Worm (Caenorhabditis elegans) whole organism, L4 larva: ENCODE measurements around the gene ZK666.11.

Experiments
- D1046.2 ChIP-seq: fragments of 200-800 bp; sonication (Bioruptor generic); IDR thresholded peaks from 2 replicates; pipeline ENCODE4 v1.3.6; 2022; ENCODE audit warnings: missing genetic modification characterization, missing compliant biosample characterization
- F37D6.2 ChIP-seq: sonication (generic microtip); optimal IDR thresholded peaks from 2 replicates; lab custom pipeline; 2016; ENCODE audit warnings: mild to moderate bottlenecking, missing genetic modification characterization, missing compliant biosample characterization
- T20F7.1 ChIP-seq: fragments of 200-800 bp; sonication (Bioruptor generic); optimal IDR thresholded peaks from 2 replicates; lab custom pipeline; 2018; ENCODE audit warnings: mild to moderate bottlenecking, missing genetic modification characterization, missing compliant biosample characterization
- ZK337.2 ChIP-seq: fragments of 200-800 bp; sonication (Bioruptor generic); IDR thresholded peaks from 2 replicates; pipeline ENCODE4 v1.3.6; 2022; ENCODE audit warnings: missing genetic modification reagents, missing genetic modification characterization, missing compliant biosample characterization
- aha-1 ChIP-seq: fragments of 150-350 bp; peaks from one replicate; lab custom pipeline; 2014; ENCODE audit warnings: missing biosample characterization, missing genetic modification characterization
- arid-1 ChIP-seq: fragments of 200-800 bp; sonication (Bioruptor generic); conservative IDR thresholded peaks from 2 replicates; pipeline ENCODE4 v1.3.6; 2022; ENCODE audit warnings: missing genetic modification reagents, missing genetic modification characterization, missing compliant biosample characterization
- attf-4 ChIP-seq: sonication (generic microtip); optimal IDR thresholded peaks from 3 replicates; lab custom pipeline; 2017; ENCODE audit warnings: missing biosample characterization, missing genetic modification characterization
- ceh-32 ChIP-seq: sonication (generic microtip); optimal IDR thresholded peaks from 2 replicates; lab custom pipeline; 2016; ENCODE audit warnings: mild to moderate bottlenecking, missing genetic modification characterization, missing compliant biosample characterization; ENCODE audit not compliant: poor library complexity
- ceh-44 ChIP-seq: fragments of 200-800 bp; sonication (Bioruptor generic); IDR thresholded peaks from 2 replicates; pipeline ENCODE4 v1.3.6; 2022; ENCODE audit warnings: missing genetic modification reagents, missing genetic modification characterization, missing compliant biosample characterization
- ceh-82 ChIP-seq: sonication (generic microtip); optimal IDR thresholded peaks from 2 replicates; lab custom pipeline; 2017; ENCODE audit warnings: missing biosample characterization, missing genetic modification characterization
- daf-16 ChIP-seq, 3 experiments: sonication (generic microtip); optimal IDR thresholded peaks; 2 replicates each; lab custom pipeline; 2016 to 2017; ENCODE audit warnings: missing genetic modification characterization in 3 of 3, missing genetic modification reagents in 3 of 3, mild to moderate bottlenecking in 2 of 3, missing compliant biosample characterization in 2 of 3, missing biosample characterization in 1 of 3, moderate library complexity in 1 of 3
- dmd-6 ChIP-seq: fragments of 200-800 bp; sonication (Bioruptor generic); IDR thresholded peaks from 2 replicates; pipeline ENCODE4 v1.3.6; 2022; ENCODE audit warnings: missing genetic modification reagents, missing genetic modification characterization, missing compliant biosample characterization
- dmd-8 ChIP-seq: fragments of 200-800 bp; sonication (Bioruptor generic); IDR thresholded peaks from 2 replicates; pipeline ENCODE4 v1.3.6; 2022; ENCODE audit warnings: missing genetic modification characterization, missing compliant biosample characterization
- egl-43 ChIP-seq: fragments of 200-800 bp; sonication (Bioruptor generic); IDR thresholded peaks from 2 replicates; pipeline ENCODE4 v1.3.6; 2022; ENCODE audit warnings: missing genetic modification reagents, missing genetic modification characterization, missing compliant biosample characterization
- hif-1 ChIP-seq, 2 experiments: sonication (generic microtip); optimal IDR thresholded peaks; 2 replicates each; lab custom pipeline; 2016 to 2017; ENCODE audit warnings: missing compliant biosample characterization in 2 of 2, missing genetic modification characterization in 2 of 2, missing genetic modification reagents in 2 of 2, missing genotype in 2 of 2, mild to moderate bottlenecking in 1 of 2
- hlh-11 ChIP-seq: fragments of 200-800 bp; sonication (Bioruptor generic); optimal IDR thresholded peaks from 2 replicates; lab custom pipeline; 2018; ENCODE audit warnings: mild to moderate bottlenecking, missing genetic modification characterization, missing compliant biosample characterization
- jun-1 ChIP-seq: fragments of 150-350 bp; optimal IDR thresholded peaks from 2 replicates; lab custom pipeline; 2014; ENCODE audit warnings: missing biosample characterization, missing genetic modification reagents, missing genetic modification characterization
- lin-1 ChIP-seq: fragments of 200-800 bp; sonication (Bioruptor generic); IDR thresholded peaks from 2 replicates; pipeline ENCODE4 v1.3.6; 2022; ENCODE audit warnings: missing genetic modification reagents, missing genetic modification characterization, missing compliant biosample characterization
- lin-13 ChIP-seq: fragments of 150-350 bp; optimal IDR thresholded peaks from 2 replicates; lab custom pipeline; 2014; ENCODE audit warnings: missing biosample characterization, missing genetic modification reagents, missing genetic modification characterization
- lin-39 ChIP-seq: fragments of 150-350 bp; optimal IDR thresholded peaks from 2 replicates; lab custom pipeline; 2014; ENCODE audit warnings: missing biosample characterization, missing genetic modification reagents, missing genetic modification characterization
- mxl-2 ChIP-seq: fragments of 200-800 bp; sonication (Bioruptor generic); conservative IDR thresholded peaks from 2 replicates; pipeline ENCODE4 v1.3.6; 2022; ENCODE audit warnings: missing genetic modification reagents, missing genetic modification characterization, missing compliant biosample characterization
- nhr-102 ChIP-seq: sonication (generic microtip); optimal IDR thresholded peaks from 2 replicates; lab custom pipeline; 2016; ENCODE audit warnings: mild to moderate bottlenecking, missing genetic modification characterization, moderate library complexity, missing compliant biosample characterization
- nhr-237 ChIP-seq: sonication (generic microtip); optimal IDR thresholded peaks from 2 replicates; lab custom pipeline; 2017; ENCODE audit warnings: missing biosample characterization, missing genetic modification characterization
- nhr-25 ChIP-seq: sonication (generic microtip); optimal IDR thresholded peaks from 2 replicates; lab custom pipeline; 2017; ENCODE audit warnings: missing genetic modification characterization, mild to moderate bottlenecking, missing compliant biosample characterization, antibody characterized with exemption, moderate library complexity, borderline replicate concordance; ENCODE audit not compliant: insufficient read depth
- nhr-28 ChIP-seq: fragments of 150-350 bp; optimal IDR thresholded peaks from 2 replicates; lab custom pipeline; 2014; ENCODE audit warnings: missing biosample characterization, missing genetic modification characterization
- pha-4 ChIP-seq, 2 experiments: fragments of 150-350 bp in 1 of 2; fragments of 200-800 bp in 1 of 2; sonication (Bioruptor generic) in 1 of 2; IDR thresholded peaks in 1 of 2; optimal IDR thresholded peaks in 1 of 2; 2 replicates each; pipeline versions ENCODE4 v1.3.6 to Lab custom; 2014 to 2022; ENCODE audit warnings: missing genetic modification characterization in 2 of 2, missing genetic modification reagents in 2 of 2, missing biosample characterization in 1 of 2, missing compliant biosample characterization in 1 of 2
- php-3 ChIP-seq: fragments of 200-800 bp; sonication (Bioruptor generic); IDR thresholded peaks from 2 replicates; pipeline ENCODE4 v1.3.6; 2022; ENCODE audit warnings: missing genetic modification reagents, missing genetic modification characterization, missing compliant biosample characterization
- pqm-1 ChIP-seq: sonication (generic microtip); optimal IDR thresholded peaks from 2 replicates; lab custom pipeline; 2017; ENCODE audit warnings: missing biosample characterization, missing genetic modification characterization
- sdz-12 ChIP-seq: fragments of 200-800 bp; sonication (Bioruptor generic); optimal IDR thresholded peaks from 2 replicates; lab custom pipeline; 2018; ENCODE audit warnings: mild to moderate bottlenecking, missing genetic modification characterization, missing compliant biosample characterization
- set-16 ChIP-seq: fragments of 200-800 bp; sonication (Bioruptor generic); IDR thresholded peaks from 2 replicates; pipeline ENCODE4 v1.3.6; 2022; ENCODE audit warnings: missing genetic modification reagents, missing genetic modification characterization, missing compliant biosample characterization
- unc-130 ChIP-seq: sonication (generic microtip); optimal IDR thresholded peaks from 2 replicates; lab custom pipeline; 2016; ENCODE audit warnings: missing genetic modification reagents, missing genetic modification characterization, missing compliant biosample characterization
- unc-62 ChIP-seq, 3 experiments: fragments of 150-350 bp in 1 of 3; sonication (generic microtip); optimal IDR thresholded peaks in 2 of 3; peaks in 1 of 3; 1 replicate in 1 of 3; 2 replicates in 2 of 3; lab custom pipeline; 2014 to 2017; ENCODE audit warnings: missing biosample characterization in 3 of 3, missing genetic modification characterization in 3 of 3, missing genetic modification reagents in 3 of 3, missing genotype in 1 of 3
- zag-1 ChIP-seq: fragments of 150-350 bp; optimal IDR thresholded peaks from 2 replicates; lab custom pipeline; 2014; ENCODE audit warnings: missing biosample characterization, missing genetic modification characterization
- zfp-3 ChIP-seq: fragments of 200-800 bp; sonication (Bioruptor generic); conservative IDR thresholded peaks from 2 replicates; pipeline ENCODE4 v1.3.6; 2022; ENCODE audit warnings: missing genetic modification reagents, missing genetic modification characterization, missing compliant biosample characterization
- zip-11 ChIP-seq: fragments of 200-800 bp; sonication (Bioruptor generic); IDR thresholded peaks from 2 replicates; pipeline ENCODE4 v1.3.6; 2022; ENCODE audit warnings: missing genetic modification characterization, missing compliant biosample characterization
- ztf-7 ChIP-seq: fragments of 150-350 bp; optimal IDR thresholded peaks from 2 replicates; lab custom pipeline; 2014; ENCODE audit warnings: missing biosample characterization, missing genetic modification characterization

The ZK666.11 gene

ce11 chrII:10482899-10483298 lies 577 bp downstream of the ZK666.11 start (continued):
- TF ChIP-seq attf-4 (tag; lab: Kevin White, UChicago) (no peak), ztf-7 (no peak), mxl-2 (GFP tag; lab: Robert Waterston, UW) (no peak), unc-130 (GFP tag; lab: Kevin White, UChicago) (no peak), hif-1 (tag; optimal IDR thresholded peaks at IDR 0.05; lab: Kevin White, UChicago) (peak in 1 of 2 experiments; percentile 84), zfp-3 (GFP tag; lab: Robert Waterston, UW) (no peak), egl-43 (GFP tag; lab: Robert Waterston, UW) (no peak), nhr-28 (peak; percentile 61), nhr-25 (tag; lab: Kevin White, UChicago) (no peak), ceh-32 (tag; lab: Kevin White, UChicago) (no peak), D1046.2 (GFP tag; lab: Robert Waterston, UW) (no peak), arid-1 (GFP tag; lab: Robert Waterston, UW) (no peak), lin-1 (GFP tag; lab: Robert Waterston, UW) (no peak), zip-11 (GFP tag; lab: Robert Waterston, UW) (no peak), zag-1 (tag; lab: Kevin White, UChicago) (no peak), ceh-82 (tag; lab: Kevin White, UChicago) (no peak), F37D6.2 (tag; lab: Kevin White, UChicago) (no peak), hlh-11 (tag; lab: Kevin White, UChicago) (peak; percentile 2), dmd-6 (GFP tag; lab: Robert Waterston, UW) (peak; percentile 50; the same call in 1 of the 2 replicates), lin-13 (GFP tag; lab: Kevin White, UChicago) (no peak), ZK337.2 (GFP tag; lab: Robert Waterston, UW) (no peak), nhr-102 (tag; lab: Kevin White, UChicago) (no peak)

ce11 chrII:10483860-10484259 lies 1.5 kb downstream of the ZK666.11 start:
- TF ChIP-seq nhr-237 = no peak
- TF ChIP-seq unc-62 (GFP tag; optimal IDR thresholded peaks at IDR 0.05 in 1 of 2; lab: Kevin White, UChicago) = peak in 1 of 2 experiments; percentile 91
- TF ChIP-seq unc-62 (tag; optimal IDR thresholded peaks at IDR 0.05; lab: Kevin White, UChicago) = no peak
- no peak for TF ChIP-seq T20F7.1 (GFP tag; lab: Kevin White, UChicago)
- no peak for TF ChIP-seq jun-1 (tag; lab: Kevin White, UChicago)
- no peak for TF ChIP-seq ceh-44 (GFP tag; lab: Robert Waterston, UW)
- no peak for TF ChIP-seq arid-1 (GFP tag; lab: Robert Waterston, UW)
- no peak for TF ChIP-seq lin-39 (tag; lab: Kevin White, UChicago)
- TF ChIP-seq dmd-8 (GFP tag; lab: Robert Waterston, UW) = no peak

ce11 chrII:10485640-10486039 lies 3.3 kb downstream of the ZK666.11 start:
- TF ChIP-seq egl-43 (GFP tag; lab: Robert Waterston, UW) = no peak
- peak; percentile 61 for TF ChIP-seq dmd-6 (GFP tag; lab: Robert Waterston, UW)
- TF ChIP-seq daf-16 (GFP tag; optimal IDR thresholded peaks at IDR 0.05; lab: Kevin White, UChicago) = no peak
- TF ChIP-seq daf-16 (tag; optimal IDR thresholded peaks at IDR 0.05; lab: Kevin White, UChicago) = no peak
- TF ChIP-seq php-3 (GFP tag; lab: Robert Waterston, UW) = peak; percentile 71
- TF ChIP-seq pqm-1 (tag; lab: Kevin White, UChicago) = peak; percentile 91
- TF ChIP-seq aha-1 (tag; lab: Kevin White, UChicago) = peak; percentile 65
- TF ChIP-seq set-16 (GFP tag; lab: Robert Waterston, UW) = no peak
- TF ChIP-seq sdz-12 (GFP tag; lab: Kevin White, UChicago) = no peak
- no peak for TF ChIP-seq nhr-237
- no peak for TF ChIP-seq F37D6.2 (tag; lab: Kevin White, UChicago)
- peak in 1 of 2 experiments; percentile 66 for TF ChIP-seq unc-62 (GFP tag; optimal IDR thresholded peaks at IDR 0.05 in 1 of 2; lab: Kevin White, UChicago)
- no peak for TF ChIP-seq unc-62 (tag; optimal IDR thresholded peaks at IDR 0.05; lab: Kevin White, UChicago)
- no peak for TF ChIP-seq zag-1 (tag; lab: Kevin White, UChicago)
- no peak for TF ChIP-seq pha-4 (GFP tag; IDR thresholded peaks at IDR 0.05; lab: Robert Waterston, UW)
- TF ChIP-seq pha-4 (tag; optimal IDR thresholded peaks at IDR 0.05; lab: Kevin White, UChicago) = no peak
- peak; percentile 76 for TF ChIP-seq nhr-28
- TF ChIP-seq hlh-11 (tag; lab: Kevin White, UChicago) = peak; percentile 44
